Worm (Caenorhabditis elegans): ENCODE results near the gene npp-9.

The npp-9 gene

ce11 chrIII:3426741-3427140, 22.5 kb upstream of the npp-9 start:
- TF ChIP-seq mdl-1 (tag; optimal IDR thresholded peaks at IDR 0.05) = no peak
- no peak for TF ChIP-seq sem-4 (tag; optimal IDR thresholded peaks at IDR 0.05)

- TF ChIP-seq ama-1 (optimal IDR thresholded peaks at IDR 0.05) (no peak), peb-1 (tag; optimal IDR thresholded peaks at IDR 0.05) (no peak), C34F6.9 (tag; optimal IDR thresholded peaks at IDR 0.05) (no peak), aly-2 (tag; optimal IDR thresholded peaks at IDR 0.05) (no peak), mdl-1 (tag; optimal IDR thresholded peaks at IDR 0.05) (no peak), nhr-6 (tag; optimal IDR thresholded peaks at IDR 0.05) (no peak)
Observed at ce11 chrIII:3425438-3425837, 21.2 kb upstream of the npp-9 start, which contains the start of gene metl-18. Gene metl-18 (plus strand): TSS chrIII:3425738.

ce11 chrIII:3423924-3424323, 19.6 kb upstream of the npp-9 start:
- TF ChIP-seq sem-4 (tag; optimal IDR thresholded peaks at IDR 0.05) (no peak), unc-39 (tag; optimal IDR thresholded peaks at IDR 0.05) (no peak), unc-55 (GFP tag; optimal IDR thresholded peaks at IDR 0.05) (no peak), nhr-23 (tag; optimal IDR thresholded peaks at IDR 0.05) (no peak), mdl-1 (tag; optimal IDR thresholded peaks at IDR 0.05) (no peak), sma-9 (GFP tag; optimal IDR thresholded peaks at IDR 0.05) (no peak), sma-9 (tag; optimal IDR thresholded peaks at IDR 0.05) (no peak), ztf-4 (tag; optimal IDR thresholded peaks at IDR 0.05) (no peak), nhr-11 (tag; optimal IDR thresholded peaks at IDR 0.05) (no peak), ama-1 (optimal IDR thresholded peaks at IDR 0.05) (no peak), Y55F3AM.14 (GFP tag; optimal IDR thresholded peaks at IDR 0.05) (no peak), ZK546.5 (tag; optimal IDR thresholded peaks at IDR 0.05) (no peak), sma-3 (GFP tag; optimal IDR thresholded peaks at IDR 0.05) (no peak), mbf-1 (tag; optimal IDR thresholded peaks at IDR 0.05) (no peak), C34F6.9 (tag; optimal IDR thresholded peaks at IDR 0.05) (no peak), lin-39 (tag; optimal IDR thresholded peaks at IDR 0.05) (no peak), unc-62 (GFP tag; optimal IDR thresholded peaks at IDR 0.05) (no peak)

ce11 chrIII:3418906-3419305, 14.6 kb upstream of the npp-9 start:
- TF ChIP-seq unc-39 (tag; optimal IDR thresholded peaks at IDR 0.05) (no peak), nhr-10 (tag; optimal IDR thresholded peaks at IDR 0.05) (no peak), nhr-237 (tag; optimal IDR thresholded peaks at IDR 0.05) (no peak), ztf-4 (tag; optimal IDR thresholded peaks at IDR 0.05) (no peak), nhr-21 (tag; optimal IDR thresholded peaks at IDR 0.05) (no peak), egl-27 (tag; optimal IDR thresholded peaks at IDR 0.05) (no peak), F13H6.1 (tag; optimal IDR thresholded peaks at IDR 0.05) (no peak), lsy-2 (tag; optimal IDR thresholded peaks at IDR 0.05) (no peak), peb-1 (tag; optimal IDR thresholded peaks at IDR 0.05) (no peak), Y55F3AM.14 (GFP tag; optimal IDR thresholded peaks at IDR 0.05) (no peak), ZK546.5 (tag; optimal IDR thresholded peaks at IDR 0.05) (no peak), ztf-11 (tag; optimal IDR thresholded peaks at IDR 0.05) (no peak), nhr-12 (tag; optimal IDR thresholded peaks at IDR 0.05) (no peak), ceh-16 (tag; optimal IDR thresholded peaks at IDR 0.05) (no peak), nhr-23 (tag; optimal IDR thresholded peaks at IDR 0.05) (no peak), elt-3 (tag; optimal IDR thresholded peaks at IDR 0.05) (no peak)

ce11 chrIII:3417453-3417852, 13.2 kb upstream of the npp-9 start:
- TF ChIP-seq ZK546.5 (tag; optimal IDR thresholded peaks at IDR 0.05) (no peak), nhr-11 (tag; optimal IDR thresholded peaks at IDR 0.05) (no peak), alr-1 (tag; optimal IDR thresholded peaks at IDR 0.05) (no peak), skn-1 (tag; optimal IDR thresholded peaks at IDR 0.05) (no peak), nhr-77 (tag; optimal IDR thresholded peaks at IDR 0.05) (no peak), mbf-1 (tag; optimal IDR thresholded peaks at IDR 0.05) (no peak), elt-1 (tag; optimal IDR thresholded peaks at IDR 0.05) (no peak), zag-1 (tag; optimal IDR thresholded peaks at IDR 0.05) (no peak), nhr-25 (tag; optimal IDR thresholded peaks at IDR 0.05) (no peak)

- TF ChIP-seq gmeb-1 (tag; optimal IDR thresholded peaks at IDR 0.05) (no peak), ztf-11 (tag; optimal IDR thresholded peaks at IDR 0.05) (no peak), F13H6.1 (tag; optimal IDR thresholded peaks at IDR 0.05) (no peak), nhr-237 (tag; optimal IDR thresholded peaks at IDR 0.05) (no peak), nhr-129 (tag; optimal IDR thresholded peaks at IDR 0.05) (no peak), ztf-1 (GFP tag; conservative IDR thresholded peaks at IDR 0.05) (no peak), mdl-1 (tag; optimal IDR thresholded peaks at IDR 0.05) (no peak), sma-9 (GFP tag; optimal IDR thresholded peaks at IDR 0.05) (no peak), sma-9 (tag; optimal IDR thresholded peaks at IDR 0.05) (no peak), lin-11 (tag; optimal IDR thresholded peaks at IDR 0.05) (no peak), elt-1 (tag; optimal IDR thresholded peaks at IDR 0.05) (no peak), nhr-21 (tag; optimal IDR thresholded peaks at IDR 0.05) (no peak)
Observed at ce11 chrIII:3414412-3414811, 10.1 kb upstream of the npp-9 start.
